Fruit fly (Drosophila melanogaster): ENCODE measurements around the gene CG33170.

CG33170 gene

DNA sequence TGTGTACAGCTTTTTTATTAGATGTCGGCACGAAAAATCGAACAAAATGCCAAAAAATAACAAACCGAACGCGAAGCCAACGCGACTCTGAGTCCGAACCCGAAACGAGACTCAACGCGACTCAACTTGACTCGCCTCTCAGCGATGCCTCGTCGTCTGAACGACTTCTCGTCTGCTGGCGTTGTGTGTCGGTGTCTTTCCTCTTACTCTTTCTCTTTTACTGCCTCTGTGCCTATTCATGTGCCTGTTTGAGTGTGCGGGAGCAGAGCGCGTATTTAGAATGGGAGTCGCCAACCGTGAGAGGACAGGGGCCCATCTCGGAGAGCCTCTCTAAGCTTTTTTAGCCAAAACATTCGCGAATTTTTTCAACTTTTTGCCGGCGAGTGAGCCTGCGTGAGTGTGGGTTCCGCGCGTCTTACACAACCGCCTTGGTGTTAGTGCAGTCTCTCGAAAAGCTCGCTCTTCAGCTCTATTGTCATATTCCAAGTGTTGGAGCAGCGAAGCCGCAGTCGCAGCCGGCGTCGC is 39.7 kb upstream of the CG33170 start (continued):
- TF ChIP-seq kni (GFP tag; optimal IDR thresholded peaks at IDR 0.05) (no peak), bcd (GFP tag; optimal IDR thresholded peaks at IDR 0.05) (no peak), schlank (tag; optimal IDR thresholded peaks at IDR 0.05) (no peak), bigmax (GFP tag; optimal IDR thresholded peaks at IDR 0.05) (no peak), ro (GFP tag; IDR thresholded peaks at IDR 0.05) (no peak), Chrac-16 (GFP tag; optimal IDR thresholded peaks at IDR 0.05) (no peak), Rfx (GFP tag; IDR thresholded peaks at IDR 0.05) (0 out of 2 replicates have a peak, but pooled peaks have one; percentile 30), CG13296 (GFP tag; optimal IDR thresholded peaks at IDR 0.05) (peak; percentile 19), YL-1 (GFP tag; optimal IDR thresholded peaks at IDR 0.05) (no peak), CG6175 (GFP tag; IDR thresholded peaks at IDR 0.05) (peak; percentile 77; the same call in 2 of the 3 replicates), mam (GFP tag; optimal IDR thresholded peaks at IDR 0.05) (no peak), CG2875 (GFP tag; optimal IDR thresholded peaks at IDR 0.05) (no peak), kay (GFP tag; optimal IDR thresholded peaks at IDR 0.05) (peak; percentile 0), Opbp (GFP tag; IDR thresholded peaks at IDR 0.05; ENCODE audit: partially characterized antibody) (no peak; the same call in 2 of the 3 replicates), CG33213 (GFP tag; optimal IDR thresholded peaks at IDR 0.05) (no peak), CG1024 (GFP tag; IDR thresholded peaks at IDR 0.05) (no peak), CG11504 (tag; optimal IDR thresholded peaks at IDR 0.05) (no peak), Pdp1 (GFP tag; optimal IDR thresholded peaks at IDR 0.05) (peak in 1 of 2 experiments; percentile 58), B-H2 (GFP tag; optimal IDR thresholded peaks at IDR 0.05) (peak; percentile 41), ara (GFP tag; IDR thresholded peaks at IDR 0.05) (no peak), Dbx (GFP tag; IDR thresholded peaks at IDR 0.05) (peak; percentile 67; the same call in 2 of the 3 replicates), CG10462 (GFP tag; optimal IDR thresholded peaks at IDR 0.05) (no peak), HHEX (GFP tag; optimal IDR thresholded peaks at IDR 0.05) (no peak), mld (GFP tag; IDR thresholded peaks at IDR 0.05; ENCODE audit: partially characterized antibody) (no peak), fru (optimal IDR thresholded peaks at IDR 0.05) (no peak), btn (GFP tag; optimal IDR thresholded peaks at IDR 0.05) (no peak), CG8478 (optimal IDR thresholded peaks at IDR 0.05) (no peak), ind (GFP tag; optimal IDR thresholded peaks at IDR 0.05) (no peak), CG4707 (GFP tag; optimal IDR thresholded peaks at IDR 0.05) (no peak), sim (GFP tag; IDR thresholded peaks at IDR 0.05) (no peak), Oli (tag; optimal IDR thresholded peaks at IDR 0.05) (no peak), bbx (GFP tag; IDR thresholded peaks at IDR 0.05; ENCODE audit: partially characterized antibody) (no peak), CG12104 (GFP tag; optimal IDR thresholded peaks at IDR 0.05) (no peak), CG34376 (GFP tag; optimal IDR thresholded peaks at IDR 0.05) (peak; percentile 4), CG4617 (GFP tag; optimal IDR thresholded peaks at IDR 0.05; ENCODE audit: borderline replicate concordance) (no peak), CG10654 (GFP tag; optimal IDR thresholded peaks at IDR 0.05) (no peak), HLHmδ (GFP tag; optimal IDR thresholded peaks at IDR 0.05) (no peak), ftz-f1 (GFP tag; optimal IDR thresholded peaks at IDR 0.05) (peak; percentile 30), cwo (GFP tag; optimal IDR thresholded peaks at IDR 0.05) (peak; percentile 17), nom (GFP tag; optimal IDR thresholded peaks at IDR 0.05) (peak; percentile 54), seq (GFP tag; IDR thresholded peaks at IDR 0.05) (peak; percentile 33; the same call in 1 of the 2 replicates), CG7556 (GFP tag; optimal IDR thresholded peaks at IDR 0.05) (no peak), CG4730 (GFP tag; IDR thresholded peaks at IDR 0.05) (no peak), tup (GFP tag; optimal IDR thresholded peaks at IDR 0.05) (no peak), Atf-2 (GFP tag; optimal IDR thresholded peaks at IDR 0.05) (no peak), esg (GFP tag; conservative IDR thresholded peaks at IDR 0.05) (no peak), CG34224 (GFP tag; IDR thresholded peaks at IDR 0.05; ENCODE audit: partially characterized antibody) (peak; percentile 63; the same call in 1 of the 3 replicates), CG10959 (GFP tag; IDR thresholded peaks at IDR 0.05) (no peak), CG8359 (GFP tag; optimal IDR thresholded peaks at IDR 0.05; ENCODE audit: borderline replicate concordance) (no peak), CG30403 (GFP tag; optimal IDR thresholded peaks at IDR 0.05) (no peak), yki (optimal IDR thresholded peaks at IDR 0.05) (no peak)

All from whole organism, embryonic.